Worm (Caenorhabditis elegans): ENCODE results near the gene exc-9.
A peak's percentile ranks its signal among the peaks of the same experiment; 100 is the strongest.

Gene exc-9

DNA sequence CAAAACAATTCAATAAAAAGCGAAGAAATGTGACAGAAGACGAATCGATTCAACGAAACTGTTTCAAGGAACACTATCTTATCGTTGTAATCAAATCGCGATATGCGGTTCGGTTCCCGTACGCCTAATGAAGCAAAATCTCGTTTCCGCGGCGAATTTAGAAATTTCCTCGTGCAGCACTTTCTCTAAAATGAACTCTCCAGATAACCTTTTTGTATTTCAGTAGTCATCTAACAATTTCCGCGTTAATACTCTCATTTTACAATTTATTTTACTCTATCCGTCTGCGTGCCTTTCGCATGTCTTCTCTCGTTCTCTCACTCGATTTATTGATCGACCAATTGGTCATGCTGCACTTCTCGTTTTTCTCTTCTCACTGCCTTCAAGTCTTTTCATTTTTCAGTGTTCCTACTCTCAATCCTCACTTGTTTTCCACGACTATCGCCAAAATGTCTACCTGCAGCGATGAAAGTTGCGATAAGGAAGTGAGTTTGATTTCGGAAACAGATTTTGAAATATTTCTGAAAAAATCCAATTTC is 30.6 kb downstream of the exc-9 start, which contains the start of the genes npp-27 and ntl-4 (continued):
- no peak for TF ChIP-seq nhr-28 (tag; optimal IDR thresholded peaks at IDR 0.05)
- peak; percentile 25 to 37 for TF ChIP-seq efl-1 (optimal IDR thresholded peaks at IDR 0.05)
- TF ChIP-seq efl-1 (GFP tag; optimal IDR thresholded peaks at IDR 0.05 in 1 of 2) = peak; percentile 29 to 80
- TF ChIP-seq snu-23 (GFP tag; optimal IDR thresholded peaks at IDR 0.05) = peak; percentile 33
- TF ChIP-seq pag-3 (tag; optimal IDR thresholded peaks at IDR 0.05; ENCODE audit: borderline replicate concordance, insufficient read depth) = no peak
- TF ChIP-seq aly-2 (tag; optimal IDR thresholded peaks at IDR 0.05) = no peak
- TF ChIP-seq elt-2 (tag; optimal IDR thresholded peaks at IDR 0.05) = no peak
- TF ChIP-seq rnt-1 (tag; optimal IDR thresholded peaks at IDR 0.05) = peak; percentile 2
- TF ChIP-seq F16B12.6 (tag; optimal IDR thresholded peaks at IDR 0.05) = peak; percentile 13
- TF ChIP-seq ceh-82 (tag; optimal IDR thresholded peaks at IDR 0.05) = no peak
- TF ChIP-seq lin-14 (GFP tag; optimal IDR thresholded peaks at IDR 0.05) = peak; percentile 24
- TF ChIP-seq tlp-1 (tag; optimal IDR thresholded peaks at IDR 0.05) = no peak
- no peak for TF ChIP-seq zag-1 (tag; optimal IDR thresholded peaks at IDR 0.05)
- TF ChIP-seq ces-1 (GFP tag; optimal IDR thresholded peaks at IDR 0.05) = no peak
- TF ChIP-seq nhr-76 (tag; optimal IDR thresholded peaks at IDR 0.05) = no peak
- TF ChIP-seq sptf-1 (tag; optimal IDR thresholded peaks at IDR 0.05) = no peak
- TF ChIP-seq mep-1 (tag; optimal IDR thresholded peaks at IDR 0.05) = no peak
- peak; percentile 57 for TF ChIP-seq ama-1 (optimal IDR thresholded peaks at IDR 0.05)
- TF ChIP-seq fkh-4 (tag; optimal IDR thresholded peaks at IDR 0.05; ENCODE audit: borderline replicate concordance) = no peak
- no peak for TF ChIP-seq fkh-8 (tag; optimal IDR thresholded peaks at IDR 0.05)
- TF ChIP-seq nhr-19 (GFP tag; conservative IDR thresholded peaks at IDR 0.05) = peak; percentile 28; the same call in 1 of the 2 replicates

DNA sequence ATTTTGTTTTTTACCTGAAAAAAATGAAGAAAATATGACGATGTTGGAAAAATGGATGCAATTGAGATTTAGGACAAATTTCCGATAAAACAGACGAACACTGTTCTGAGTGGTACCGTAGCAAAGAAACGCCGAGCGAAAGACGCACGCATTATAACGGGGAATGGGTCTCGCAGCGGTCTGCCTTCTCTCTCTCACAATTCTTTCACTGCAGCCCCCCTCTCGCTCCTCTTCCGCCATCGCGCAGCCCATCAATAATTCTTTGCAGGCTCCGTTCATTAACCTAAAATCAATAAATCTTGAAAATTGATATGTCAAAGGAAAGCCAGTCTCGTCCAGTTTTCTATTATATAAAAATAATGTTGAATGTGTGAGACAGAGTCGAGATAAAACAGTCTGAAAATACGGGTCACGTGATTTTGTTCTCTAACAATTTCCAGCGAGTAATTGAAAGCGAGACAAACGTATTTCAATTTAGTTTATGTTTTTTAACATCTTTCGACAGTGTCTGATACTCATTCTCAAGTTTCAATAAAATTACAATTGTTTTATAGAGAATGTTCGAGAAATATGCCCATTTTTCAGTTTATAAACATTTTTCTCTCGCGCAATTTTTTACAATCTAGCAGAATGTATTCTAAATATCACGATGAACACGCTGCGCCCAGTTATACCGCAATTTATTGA is 31.2 kb downstream of the exc-9 start:
- TF ChIP-seq mab-9 (GFP tag; IDR thresholded peaks at IDR 0.05) (no peak), sox-4 (tag; optimal IDR thresholded peaks at IDR 0.05) (no peak), snu-23 (GFP tag; optimal IDR thresholded peaks at IDR 0.05) (peak; percentile 37), lin-14 (GFP tag; optimal IDR thresholded peaks at IDR 0.05) (peak; percentile 49), lin-35 (GFP tag; optimal IDR thresholded peaks at IDR 0.05) (peak; percentile 3 to 23), ama-1 (optimal IDR thresholded peaks at IDR 0.05) (no peak), egl-27 (tag; optimal IDR thresholded peaks at IDR 0.05) (no peak), ces-1 (GFP tag; optimal IDR thresholded peaks at IDR 0.05) (no peak), egl-13 (tag; optimal IDR thresholded peaks at IDR 0.05) (peak; percentile 41), sup-37 (GFP tag; optimal IDR thresholded peaks at IDR 0.05) (no peak), lsy-2 (tag; optimal IDR thresholded peaks at IDR 0.05) (peak; percentile 18 to 51), tbx-2 (tag; optimal IDR thresholded peaks at IDR 0.05) (peak; percentile 3), C16A3.4 (tag; optimal IDR thresholded peaks at IDR 0.05) (no peak), snpc-4 (tag; optimal IDR thresholded peaks at IDR 0.05) (no peak), isw-1 (GFP tag; IDR thresholded peaks at IDR 0.05) (no peak; the same call in 1 of the 2 replicates), pag-3 (tag; optimal IDR thresholded peaks at IDR 0.05; ENCODE audit: borderline replicate concordance, insufficient read depth) (no peak), nhr-47 (tag; optimal IDR thresholded peaks at IDR 0.05) (peak; percentile 34), hlh-17 (GFP tag; optimal IDR thresholded peaks at IDR 0.05; ENCODE audit: borderline replicate concordance) (no peak), nhr-76 (tag; optimal IDR thresholded peaks at IDR 0.05) (no peak), swsn-7 (tag; optimal IDR thresholded peaks at IDR 0.05) (peak; percentile 20), nhr-19 (GFP tag; conservative IDR thresholded peaks at IDR 0.05) (no peak), nhr-71 (tag; optimal IDR thresholded peaks at IDR 0.05) (peak; percentile 38), dpl-1 (GFP tag; optimal IDR thresholded peaks at IDR 0.05) (no peak), mep-1 (tag; optimal IDR thresholded peaks at IDR 0.05) (peak; percentile 53), efl-1 (optimal IDR thresholded peaks at IDR 0.05) (peak in 1 of 2 experiments; percentile 32), efl-1 (GFP tag; optimal IDR thresholded peaks at IDR 0.05 in 1 of 2) (peak; percentile 9 to 92), zip-4 (GFP tag; optimal IDR thresholded peaks at IDR 0.05) (no peak), mdl-1 (tag; optimal IDR thresholded peaks at IDR 0.05) (peak in 1 of 2 experiments; percentile 13)
